Worm (Caenorhabditis elegans): ENCODE data around the gene D2096.13.

Gene D2096.13

ce11 chrIV:8333988-8334863, 24.2 kb downstream of the D2096.13 start, which contains the start of gene his-32 (continued):
- TF ChIP-seq unc-39 (tag; optimal IDR thresholded peaks at IDR 0.05) = no peak
- peak; percentile 78; the same call in 1 of the 2 replicates for TF ChIP-seq set-16 (GFP tag; IDR thresholded peaks at IDR 0.05)
- TF ChIP-seq F44E2.7 (GFP tag; IDR thresholded peaks at IDR 0.05) = no peak
- TF ChIP-seq snpc-1.2 (GFP tag; IDR thresholded peaks at IDR 0.05) = no peak
- no peak for TF ChIP-seq hlh-11 (tag; optimal IDR thresholded peaks at IDR 0.05)
- peak in 1 of 2 experiments; percentile 56 for TF ChIP-seq unc-62 (GFP tag; optimal IDR thresholded peaks at IDR 0.05 in 1 of 2)
- no peak for TF ChIP-seq unc-62 (tag; optimal IDR thresholded peaks at IDR 0.05)
- TF ChIP-seq dpl-1 (GFP tag; optimal IDR thresholded peaks at IDR 0.05) = peak; percentile 0
- TF ChIP-seq snpc-4 (tag; optimal IDR thresholded peaks at IDR 0.05) = no peak
- TF ChIP-seq duxl-1 (tag; optimal IDR thresholded peaks at IDR 0.05; ENCODE audit: poor library complexity) = peak; percentile 20
- no peak for TF ChIP-seq dmd-6 (GFP tag; IDR thresholded peaks at IDR 0.05)
- TF ChIP-seq daf-16 (GFP tag; optimal IDR thresholded peaks at IDR 0.05) = no peak
- no peak for TF ChIP-seq daf-16 (tag; optimal IDR thresholded peaks at IDR 0.05)
- TF ChIP-seq lin-15B (tag; optimal IDR thresholded peaks at IDR 0.05) = no peak
- no peak for TF ChIP-seq lin-1 (GFP tag; IDR thresholded peaks at IDR 0.05)
- no peak for TF ChIP-seq ama-1 (optimal IDR thresholded peaks at IDR 0.05)
- no peak for TF ChIP-seq lin-38 (GFP tag; IDR thresholded peaks at IDR 0.05)
- TF ChIP-seq ceh-82 (tag; optimal IDR thresholded peaks at IDR 0.05) = no peak
- no peak for TF ChIP-seq madf-5 (GFP tag; IDR thresholded peaks at IDR 0.05)
- no peak for TF ChIP-seq egl-43 (GFP tag; IDR thresholded peaks at IDR 0.05)
- no peak for TF ChIP-seq fos-1 (tag; optimal IDR thresholded peaks at IDR 0.05)
- no peak for TF ChIP-seq dmd-9 (GFP tag; IDR thresholded peaks at IDR 0.05)

ce11 chrIV:8333954-8333987, 24.6 kb downstream of the D2096.13 start, which contains the start of gene his-31:
his-31 (minus strand) TSS chrIV:8333983.
- no peak for TF ChIP-seq snpc-4 (tag; optimal IDR thresholded peaks at IDR 0.05)
- no peak for TF ChIP-seq jun-1 (tag; optimal IDR thresholded peaks at IDR 0.05)
- no peak for TF ChIP-seq R02D3.7 (tag; optimal IDR thresholded peaks at IDR 0.05)
- no peak for TF ChIP-seq sdz-12 (GFP tag; optimal IDR thresholded peaks at IDR 0.05)
- TF ChIP-seq Y105C5A.15 (GFP tag; IDR thresholded peaks at IDR 0.05) = no peak
- TF ChIP-seq dve-1 (tag; optimal IDR thresholded peaks at IDR 0.05; ENCODE audit: insufficient read depth) = no peak
- TF ChIP-seq zip-2 (tag; optimal IDR thresholded peaks at IDR 0.05) = no peak
- no peak for TF ChIP-seq lin-15B (tag; optimal IDR thresholded peaks at IDR 0.05)
- no peak for TF ChIP-seq F44E2.7 (GFP tag; IDR thresholded peaks at IDR 0.05)
- TF ChIP-seq fos-1 (tag; optimal IDR thresholded peaks at IDR 0.05) = no peak
- TF ChIP-seq nhr-10 (tag; optimal IDR thresholded peaks at IDR 0.05) = no peak
- TF ChIP-seq aha-1 (tag) = no peak

- TF ChIP-seq ztf-11 (tag; optimal IDR thresholded peaks at IDR 0.05) = no peak
- no peak for TF ChIP-seq mxl-3 (GFP tag; optimal IDR thresholded peaks at IDR 0.05)
- TF ChIP-seq ceh-32 (tag; optimal IDR thresholded peaks at IDR 0.05; ENCODE audit: poor library complexity) = no peak
- no peak for TF ChIP-seq zfp-3 (GFP tag; conservative IDR thresholded peaks at IDR 0.05)
- TF ChIP-seq R02D3.7 (tag; optimal IDR thresholded peaks at IDR 0.05) = no peak
- TF ChIP-seq nhr-42 (GFP tag; IDR thresholded peaks at IDR 0.05) = no peak
Observed at ce11 chrIV:8333554-8333953, 24.8 kb downstream of the D2096.13 start.

- TF ChIP-seq ceh-20 (GFP tag; IDR thresholded peaks at IDR 0.05) = no peak
- TF ChIP-seq unc-62 (GFP tag; optimal IDR thresholded peaks at IDR 0.05 in 1 of 2) = peak in 1 of 2 experiments; percentile 97
- no peak for TF ChIP-seq unc-62 (tag; optimal IDR thresholded peaks at IDR 0.05)
- no peak for TF ChIP-seq mxl-2 (GFP tag; conservative IDR thresholded peaks at IDR 0.05)
Observed at ce11 chrIV:8333034-8333433, 25.4 kb downstream of the D2096.13 start.
